Worm (Caenorhabditis elegans) whole organism, midembryonic: ENCODE results near the gene H04D03.2.

Source experiments
- T22C8.4 ChIP-seq: fragments of 200-800 bp; sonication (Bioruptor generic); IDR thresholded peaks from 2 replicates; pipeline ENCODE4 v1.3.6; 2022; ENCODE audit warnings: missing genetic modification characterization, missing compliant biosample characterization
- cog-1 ChIP-seq: sonication (generic microtip); optimal IDR thresholded peaks from 2 replicates; lab custom pipeline; 2016; ENCODE audit warnings: missing genetic modification characterization, missing compliant biosample characterization
- flt-1 ChIP-seq: fragments of 200-800 bp; sonication (Bioruptor generic); IDR thresholded peaks from 2 replicates; pipeline ENCODE4 v1.3.6; 2022; ENCODE audit warnings: missing genetic modification characterization, missing compliant biosample characterization
- klf-2 ChIP-seq: fragments of 200-800 bp; sonication (Bioruptor generic); conservative IDR thresholded peaks from 2 replicates; pipeline ENCODE4 v1.3.6; 2022; ENCODE audit warnings: missing genetic modification reagents, missing genetic modification characterization, missing compliant biosample characterization
- tab-1 ChIP-seq: fragments of 200-800 bp; sonication (Bioruptor generic); IDR thresholded peaks from 2 replicates; pipeline ENCODE4 v1.3.6; 2022; ENCODE audit warnings: missing genetic modification characterization, missing compliant biosample characterization
- ztf-29 ChIP-seq: fragments of 200-800 bp; sonication (Bioruptor generic); IDR thresholded peaks from 2 replicates; pipeline ENCODE4 v1.3.6; 2022; ENCODE audit warnings: missing genetic modification reagents, missing genetic modification characterization, missing compliant biosample characterization

- TF ChIP-seq ztf-29 (GFP tag; lab: Robert Waterston, UW): no peak
- no peak for TF ChIP-seq tab-1 (GFP tag; lab: Robert Waterston, UW)
- no peak for TF ChIP-seq klf-2 (GFP tag; lab: Robert Waterston, UW)
- no peak for TF ChIP-seq cog-1 (tag; lab: Kevin White, UChicago)
- TF ChIP-seq flt-1 (GFP tag; lab: Robert Waterston, UW): no peak
- no peak for TF ChIP-seq T22C8.4 (GFP tag; lab: Robert Waterston, UW)
Measured at ce11 chrIII:10389608-10390007, 52.6 kb downstream of the H04D03.2 start.
